Comparison of ENCODE assay signal across 1 fruit fly cellular context in the genomic region with DNA sequence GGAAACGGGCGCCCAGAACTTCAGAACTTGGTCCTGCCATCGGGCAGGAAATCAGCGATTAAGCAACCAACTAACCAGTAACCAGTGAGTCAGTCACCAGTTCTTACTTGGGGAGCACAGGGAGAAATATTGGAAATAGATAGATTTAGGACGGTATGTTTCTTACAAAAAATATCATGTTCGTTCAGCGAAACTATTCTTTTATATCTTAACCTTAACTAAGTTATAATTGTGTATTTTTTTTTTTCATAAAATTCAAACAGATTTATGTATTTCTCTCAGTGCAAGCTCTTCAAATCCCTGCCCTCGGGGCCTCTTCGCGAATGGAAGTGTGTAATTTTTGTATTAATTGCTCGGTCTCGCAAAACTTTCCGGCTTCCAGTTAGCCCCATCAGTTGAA.
TF ChIP-seq lines count a peak whose summit lies in the region.

No protein-coding gene starts in this region.

TF ChIP-seq in whole organism, embryonic, 481 proteins besides CTCF, POLR2A, EP300 and RAD21 (continued from another document):
- TF ChIP-seq CG31224 (GFP tag; IDR thresholded peaks at IDR 0.05; lab: Robert Waterston, UW) (peak; percentile 27; the same call in 1 of the 2 replicates), rib (GFP tag; IDR thresholded peaks at IDR 0.05; lab: Robert Waterston, UW) (no peak)
